Fruit fly (Drosophila melanogaster) whole organism, embryonic: ENCODE results near the gene Ppat-Dpck.
A peak's percentile ranks its signal among the peaks of the same experiment; 100 is the strongest.

Source experiments
- Awh ChIP-seq: fragments of 200-800 bp; sonication (Bioruptor generic); IDR thresholded peaks from 2 replicates; pipeline ENCODE4, ENCODE4 v1.3.6; 2022; ENCODE audit warnings: missing biosample characterization, missing genetic modification characterization
- CG10321 ChIP-seq: fragments of 200-800 bp; sonication (Bioruptor generic); IDR thresholded peaks from 2 replicates; pipeline ENCODE4 v1.3.6; 2022; ENCODE audit warnings: missing biosample characterization, missing genetic modification characterization
- CG10543 ChIP-seq: fragments of 200-800 bp; sonication (Bioruptor generic); optimal IDR thresholded peaks from 3 replicates; lab custom pipeline; 2017; ENCODE audit warnings: missing biosample characterization, mild to moderate bottlenecking, missing genetic modification characterization, moderate library complexity
- CG11093 ChIP-seq: fragments of 200-800 bp; sonication (Bioruptor generic); IDR thresholded peaks from 3 replicates; pipeline ENCODE4 v1.3.6; 2022; ENCODE audit warnings: missing biosample characterization, missing genetic modification characterization
- CG11560 ChIP-seq: fragments of 200-800 bp; sonication (Bioruptor generic); IDR thresholded peaks from 3 replicates; pipeline ENCODE4 v1.3.6; 2022; ENCODE audit warnings: missing biosample characterization, missing genetic modification characterization
- CG11695 ChIP-seq: fragments of 200-800 bp; sonication (Bioruptor generic); IDR thresholded peaks from 3 replicates; pipeline ENCODE4 v1.3.6; 2022; ENCODE audit warnings: missing biosample characterization, missing genetic modification characterization
- CG12219 ChIP-seq: fragments of 200-800 bp; sonication (Bioruptor generic); optimal IDR thresholded peaks from 3 replicates; lab custom pipeline; 2018; ENCODE audit warnings: missing biosample characterization, mild to moderate bottlenecking, missing genetic modification characterization
- CG12299 ChIP-seq: fragments of 200-800 bp; sonication (Bioruptor generic); optimal IDR thresholded peaks from 2 replicates; lab custom pipeline; 2018; ENCODE audit warnings: missing biosample characterization, mild to moderate bottlenecking, missing genetic modification characterization
- CG1233 ChIP-seq: fragments of 200-800 bp; sonication (Bioruptor generic); optimal IDR thresholded peaks from 4 replicates; lab custom pipeline; 2018; ENCODE audit warnings: missing biosample characterization, mild to moderate bottlenecking, missing genetic modification characterization
- CG13775 ChIP-seq: fragments of 200-800 bp; sonication (Bioruptor generic); optimal IDR thresholded peaks from 3 replicates; lab custom pipeline; 2017; ENCODE audit warnings: missing biosample characterization, mild to moderate bottlenecking, missing genetic modification characterization
- CG14965 ChIP-seq: fragments of 200-800 bp; sonication (Bioruptor generic); optimal IDR thresholded peaks from 2 replicates; lab custom pipeline; 2016; ENCODE audit warnings: missing biosample characterization, missing genetic modification characterization, borderline replicate concordance
- CG15073 ChIP-seq: fragments of 200-800 bp; sonication (Bioruptor generic); optimal IDR thresholded peaks from 2 replicates; lab custom pipeline; 2016; ENCODE audit warnings: missing biosample characterization, missing genetic modification characterization
- CG17186 ChIP-seq: fragments of 200-800 bp; sonication (Bioruptor generic); optimal IDR thresholded peaks from 3 replicates; lab custom pipeline; 2017; ENCODE audit warnings: missing biosample characterization, missing genetic modification reagents, missing genetic modification characterization
- CG17359 ChIP-seq: fragments of 200-800 bp; sonication (Bioruptor generic); optimal IDR thresholded peaks from 3 replicates; lab custom pipeline; 2018; ENCODE audit warnings: missing biosample characterization, mild to moderate bottlenecking, missing genetic modification characterization, moderate library complexity
- CG18619 ChIP-seq: fragments of 200-800 bp; sonication (Bioruptor generic); optimal IDR thresholded peaks from 3 replicates; lab custom pipeline; 2017; ENCODE audit warnings: missing biosample characterization, mild to moderate bottlenecking, missing genetic modification characterization
- CG2678 ChIP-seq: fragments of 200-800 bp; sonication (Bioruptor generic); optimal IDR thresholded peaks from 3 replicates; lab custom pipeline; 2019; ENCODE audit warnings: missing biosample characterization, mild to moderate bottlenecking, missing genetic modification characterization, moderate library complexity
- CG4282 ChIP-seq: fragments of 200-800 bp; sonication (Bioruptor generic); optimal IDR thresholded peaks from 2 replicates; lab custom pipeline; 2016; ENCODE audit warnings: missing biosample characterization, missing genetic modification characterization
- CG7786 ChIP-seq: fragments of 200-800 bp; sonication (Bioruptor generic); optimal IDR thresholded peaks from 2 replicates; lab custom pipeline; 2016; ENCODE audit warnings: missing biosample characterization, missing genetic modification characterization
- CG7963 ChIP-seq: fragments of 200-800 bp; sonication (Bioruptor generic); IDR thresholded peaks from 3 replicates; pipeline ENCODE4 v1.3.6; 2022; ENCODE audit warnings: missing biosample characterization, missing genetic modification characterization; ENCODE audit not compliant: partially characterized antibody
- Chrac-16 ChIP-seq: fragments of 200-800 bp; sonication (Bioruptor generic); optimal IDR thresholded peaks from 3 replicates; lab custom pipeline; 2016; ENCODE audit warnings: missing biosample characterization, missing genetic modification characterization
- CkIIα-i1 ChIP-seq: fragments of 200-800 bp; sonication (Bioruptor generic); IDR thresholded peaks from 2 replicates; pipeline ENCODE4 v1.3.6; 2022; ENCODE audit warnings: missing biosample characterization, missing genetic modification characterization
- D ChIP-seq, 2 experiments: fragments of 200-800 bp in 1 of 2; fragments of >200 bp in 1 of 2; sonication (Bioruptor generic) in 1 of 2; optimal IDR thresholded peaks; 2 replicates in 1 of 2; 3 replicates in 1 of 2; lab custom pipeline; 2017; ENCODE audit warnings: mild to moderate bottlenecking in 1 of 2, missing biosample characterization in 1 of 2, missing genetic modification characterization in 1 of 2, missing genetic modification reagents in 1 of 2
- Dfd ChIP-seq, 2 experiments: fragments of >200 bp; optimal IDR thresholded peaks; 2 replicates each; lab custom pipeline; 2017; ENCODE audit warnings: missing biosample characterization in 2 of 2, missing genetic modification characterization in 2 of 2
- Dip2 ChIP-seq: fragments of 200-800 bp; sonication (Bioruptor generic); IDR thresholded peaks from 2 replicates; pipeline ENCODE4 v1.3.6; 2022; ENCODE audit warnings: missing biosample characterization, missing genetic modification characterization
- Dp ChIP-seq: fragments of 200-800 bp; sonication (Bioruptor generic); optimal IDR thresholded peaks from 2 replicates; lab custom pipeline; 2018; ENCODE audit warnings: missing biosample characterization, mild to moderate bottlenecking, missing genetic modification characterization, moderate library complexity
- Fer2 ChIP-seq: fragments of 200-800 bp; sonication (Bioruptor generic); optimal IDR thresholded peaks from 2 replicates; lab custom pipeline; 2018; ENCODE audit warnings: missing biosample characterization, mild to moderate bottlenecking, missing genetic modification characterization, moderate library complexity
- H2.0 ChIP-seq: fragments of 200-800 bp; sonication (Bioruptor generic); IDR thresholded peaks from 2 replicates; pipeline ENCODE4 v1.3.6; 2022; ENCODE audit warnings: missing biosample characterization, missing genetic modification characterization
- Hand ChIP-seq: fragments of 200-800 bp; sonication (Bioruptor generic); optimal IDR thresholded peaks from 2 replicates; lab custom pipeline; 2017; ENCODE audit warnings: mild to moderate bottlenecking, missing biosample characterization, missing genetic modification reagents, missing genetic modification characterization
- HmgZ ChIP-seq: fragments of 200-800 bp; sonication (Bioruptor generic); optimal IDR thresholded peaks from 2 replicates; lab custom pipeline; 2018; ENCODE audit warnings: missing biosample characterization, mild to moderate bottlenecking, missing genetic modification characterization
- Med ChIP-seq: fragments of 200-800 bp; sonication (Bioruptor generic); peaks from one replicate; lab custom pipeline; 2016; ENCODE audit warnings: missing biosample characterization, missing genetic modification characterization, mild to moderate bottlenecking, inconsistent platforms, moderate library complexity
- Myb ChIP-seq: fragments of 200-800 bp; sonication (Bioruptor generic); optimal IDR thresholded peaks from 2 replicates; lab custom pipeline; 2016; ENCODE audit warnings: missing biosample characterization, missing genetic modification characterization
- NfI ChIP-seq: fragments of 200-800 bp; sonication (Bioruptor generic); optimal IDR thresholded peaks from 3 replicates; lab custom pipeline; 2018; ENCODE audit warnings: missing biosample characterization, mild to moderate bottlenecking, missing genetic modification characterization, moderate library complexity
- Rfx ChIP-seq: fragments of 200-800 bp; sonication (Bioruptor generic); IDR thresholded peaks from 2 replicates; pipeline ENCODE4 v1.3.6; 2022; ENCODE audit warnings: missing biosample characterization, missing genetic modification characterization
- Tbp ChIP-seq: fragments of >200 bp; optimal IDR thresholded peaks from 2 replicates; lab custom pipeline; 2018; ENCODE audit warnings: missing biosample characterization, missing genetic modification characterization
- bbx ChIP-seq: fragments of 200-800 bp; sonication (Bioruptor generic); IDR thresholded peaks from 2 replicates; pipeline ENCODE4 v1.3.6; 2022; ENCODE audit warnings: missing biosample characterization, missing genetic modification characterization; ENCODE audit not compliant: partially characterized antibody
- ewg ChIP-seq: fragments of 200-800 bp; sonication (Bioruptor generic); optimal IDR thresholded peaks from 3 replicates; lab custom pipeline; 2017; ENCODE audit warnings: mild to moderate bottlenecking, missing biosample characterization, missing genetic modification reagents, missing genetic modification characterization
- fu2 ChIP-seq: fragments of 200-800 bp; sonication (Bioruptor generic); optimal IDR thresholded peaks from 2 replicates; lab custom pipeline; 2016; ENCODE audit warnings: missing biosample characterization, missing genetic modification characterization
- lilli ChIP-seq: fragments of 200-800 bp; sonication (Bioruptor generic); optimal IDR thresholded peaks from 3 replicates; lab custom pipeline; 2016; ENCODE audit warnings: missing biosample characterization, missing genetic modification characterization
- luna ChIP-seq: fragments of 200-800 bp; sonication (Bioruptor generic); optimal IDR thresholded peaks from 2 replicates; lab custom pipeline; 2016; ENCODE audit warnings: missing biosample characterization, missing genetic modification characterization
- pho ChIP-seq: fragments of 200-800 bp; sonication (Bioruptor generic); optimal IDR thresholded peaks from 2 replicates; lab custom pipeline; 2016; ENCODE audit warnings: missing biosample characterization, missing genetic modification characterization
- ro ChIP-seq: fragments of 200-800 bp; sonication (Bioruptor generic); IDR thresholded peaks from 2 replicates; pipeline ENCODE4 v1.3.6; 2022; ENCODE audit warnings: missing biosample characterization, missing genetic modification characterization
- sc ChIP-seq, 3 experiments: fragments of >200 bp in 2 of 3; fragments of 200-800 bp in 1 of 3; sonication (Bioruptor generic) in 1 of 3; optimal IDR thresholded peaks; 2 replicates in 2 of 3; 3 replicates in 1 of 3; lab custom pipeline; 2017; ENCODE audit warnings: mild to moderate bottlenecking in 1 of 3, missing biosample characterization in 1 of 3, missing genetic modification characterization in 1 of 3, missing genetic modification reagents in 1 of 3
- sima ChIP-seq: fragments of 200-800 bp; sonication (Bioruptor generic); optimal IDR thresholded peaks from 2 replicates; lab custom pipeline; 2016; ENCODE audit warnings: missing biosample characterization, missing genetic modification characterization
- stwl ChIP-seq: fragments of 200-800 bp; sonication (Bioruptor generic); optimal IDR thresholded peaks from 3 replicates; lab custom pipeline; 2018; ENCODE audit warnings: missing biosample characterization, mild to moderate bottlenecking, missing genetic modification characterization, moderate library complexity
- tin ChIP-seq: fragments of 200-800 bp; sonication (Bioruptor generic); optimal IDR thresholded peaks from 3 replicates; lab custom pipeline; 2016; ENCODE audit warnings: missing biosample characterization, missing genetic modification characterization
- trem ChIP-seq: fragments of 200-800 bp; optimal IDR thresholded peaks from 3 replicates; lab custom pipeline; 2019; ENCODE audit warnings: missing biosample characterization, mild to moderate bottlenecking, missing genetic modification characterization, moderate library complexity
- usp ChIP-seq: fragments of >200 bp; optimal IDR thresholded peaks from 2 replicates; lab custom pipeline; 2017; ENCODE audit warnings: missing biosample characterization, missing genetic modification characterization
- zen ChIP-seq: fragments of 200-800 bp; sonication (Bioruptor generic); optimal IDR thresholded peaks from 3 replicates; lab custom pipeline; 2018; ENCODE audit warnings: missing biosample characterization, mild to moderate bottlenecking, missing genetic modification characterization, moderate library complexity

Gene Ppat-Dpck

DNA sequence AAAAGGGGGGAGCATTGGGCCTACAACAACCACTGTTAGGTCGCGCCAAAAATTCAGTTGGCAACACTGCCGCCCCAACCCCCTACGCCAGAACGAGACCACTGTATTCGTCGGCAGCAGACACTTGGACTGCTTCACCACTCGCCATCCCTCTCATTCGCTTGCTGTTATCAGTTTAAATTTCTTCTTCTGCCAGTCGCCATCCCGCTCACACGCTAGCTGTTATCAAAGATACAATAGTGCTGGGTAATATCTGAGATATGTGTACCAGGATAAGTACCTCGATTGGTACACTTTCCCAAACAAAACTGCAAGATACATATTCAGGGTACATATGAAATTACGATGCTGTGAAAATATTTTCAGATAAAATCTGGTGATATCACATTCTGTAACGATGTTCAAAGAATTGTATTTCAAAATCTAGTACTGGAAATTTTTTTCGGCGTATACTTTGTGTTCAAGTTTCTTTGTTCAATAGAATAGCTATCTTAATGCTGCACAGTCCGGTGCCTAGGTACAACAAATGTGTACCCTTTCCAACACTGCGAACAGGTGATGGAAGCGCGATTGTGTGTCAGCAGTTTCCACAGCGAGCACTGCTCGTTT, 2.3 kb upstream of the Ppat-Dpck start (continued):
- TF ChIP-seq trem (tag; lab: Kevin White, UChicago), result peak; percentile 64
- TF ChIP-seq ewg (GFP tag; lab: Kevin White, UChicago), result peak; percentile 65
- TF ChIP-seq Chrac-16, result peak; percentile 82
- peak; percentile 57; the same call in 1 of the 2 replicates for TF ChIP-seq H2.0 (GFP tag; lab: Robert Waterston, UW)
- peak; percentile 76 for TF ChIP-seq Myb
- peak; percentile 73 for TF ChIP-seq stwl (tag; lab: Kevin White, UChicago)
- peak; percentile 19 for TF ChIP-seq Tbp (GFP tag; lab: Kevin White, UChicago)
- TF ChIP-seq CG7963, result no peak
- TF ChIP-seq fu2 (GFP tag; lab: Kevin White, UChicago), result peak; percentile 86
- peak; percentile 68 for TF ChIP-seq zen (tag; lab: Kevin White, UChicago)
- TF ChIP-seq bbx, result peak; percentile 52
- peak; percentile 87 for TF ChIP-seq CG1233 (GFP tag; lab: Kevin White, UChicago)
- no peak for TF ChIP-seq sima (GFP tag; lab: Kevin White, UChicago)
- TF ChIP-seq Dfd (GFP tag; optimal IDR thresholded peaks at IDR 0.05; lab: Kevin White, UChicago), result no peak
- TF ChIP-seq NfI (GFP tag; lab: Kevin White, UChicago), result peak; percentile 90
- peak; percentile 49 for TF ChIP-seq CG4282
- peak; percentile 92 for TF ChIP-seq pho (GFP tag; lab: Kevin White, UChicago)
- TF ChIP-seq Rfx (GFP tag; lab: Robert Waterston, UW), result peak; percentile 69
- TF ChIP-seq CG12299 (tag; lab: Kevin White, UChicago), result peak; percentile 80
- TF ChIP-seq ro (GFP tag; lab: Robert Waterston, UW), result no peak
- TF ChIP-seq CG14965 (GFP tag; lab: Kevin White, UChicago), result no peak
- peak; percentile 58; the same call in 2 of the 3 replicates for TF ChIP-seq CG11093 (GFP tag; lab: Robert Waterston, UW)
- TF ChIP-seq Med, result peak; percentile 97
- peak; percentile 75 for TF ChIP-seq CG13775
- TF ChIP-seq tin, result peak; percentile 75
- no peak for TF ChIP-seq D (optimal IDR thresholded peaks at IDR 0.05; lab: Kevin White, UChicago)
- TF ChIP-seq D (GFP tag; optimal IDR thresholded peaks at IDR 0.05; lab: Kevin White, UChicago), result peak; percentile 74
- peak; percentile 90 for TF ChIP-seq lilli (GFP tag; lab: Kevin White, UChicago)
- peak; percentile 94 for TF ChIP-seq CG10543 (GFP tag; lab: Kevin White, UChicago)
- TF ChIP-seq CG17359 (tag; lab: Kevin White, UChicago), result peak; percentile 75
- peak; percentile 79 for TF ChIP-seq Fer2
- peak; percentile 61 for TF ChIP-seq CG17186 (GFP tag; lab: Kevin White, UChicago)
- peak; percentile 48; the same call in 1 of the 3 replicates for TF ChIP-seq CG11560 (tag; lab: Robert Waterston, UW)
- TF ChIP-seq luna (GFP tag; lab: Kevin White, UChicago), result peak; percentile 80
- peak; percentile 85 for TF ChIP-seq CG18619 (GFP tag; lab: Kevin White, UChicago)
- TF ChIP-seq Hand (GFP tag; lab: Kevin White, UChicago), result peak; percentile 83
- peak; percentile 100 for TF ChIP-seq CG10321 (GFP tag; lab: Robert Waterston, UW)
- TF ChIP-seq Awh (GFP tag; lab: Robert Waterston, UW), result 0 out of 2 replicates have a peak, but pooled peaks have one; percentile 33
- TF ChIP-seq CkIIα-i1 (GFP tag; lab: Robert Waterston, UW), result no peak
- TF ChIP-seq CG12219, result peak; percentile 84
- peak; percentile 92 for TF ChIP-seq HmgZ
- peak; percentile 79; the same call in 2 of the 3 replicates for TF ChIP-seq CG11695 (GFP tag; lab: Robert Waterston, UW)
- TF ChIP-seq CG7786 (GFP tag; lab: Kevin White, UChicago), result peak; percentile 92
- TF ChIP-seq Dip2, result no peak
- peak; percentile 35 for TF ChIP-seq CG15073 (GFP tag; lab: Kevin White, UChicago)
- no peak for TF ChIP-seq sc (optimal IDR thresholded peaks at IDR 0.05; lab: Kevin White, UChicago)
- peak; percentile 80 for TF ChIP-seq sc (GFP tag; optimal IDR thresholded peaks at IDR 0.05; lab: Kevin White, UChicago)
- TF ChIP-seq usp, result no peak
- TF ChIP-seq Dp (GFP tag; lab: Kevin White, UChicago), result peak; percentile 44
- peak; percentile 91 for TF ChIP-seq CG2678 (tag; lab: Kevin White, UChicago)
